Worm (Caenorhabditis elegans): ENCODE data around the gene lsd-1.

DNA sequence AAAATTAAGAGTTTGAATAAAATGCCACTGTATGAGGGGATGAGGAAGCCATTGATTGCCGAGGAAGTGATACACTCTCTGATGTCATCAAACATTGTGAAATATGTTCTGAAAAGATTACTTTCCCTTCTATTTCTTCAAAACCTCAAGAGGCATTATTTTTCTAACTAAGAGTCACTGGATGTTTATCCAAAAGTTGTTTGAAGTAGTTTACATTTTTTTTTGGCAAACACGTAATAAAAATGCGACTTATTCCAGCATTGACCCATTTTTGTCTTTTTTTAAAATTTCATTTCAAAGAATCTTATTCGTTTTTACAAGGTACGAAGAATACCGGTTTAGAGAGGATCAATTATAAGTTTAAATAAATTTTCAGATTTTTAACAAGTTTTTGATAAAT, 41.4 kb upstream of the lsd-1 start, which contains the start of gene Y62H9A.11:
- TF ChIP-seq snpc-4 (tag; optimal IDR thresholded peaks at IDR 0.05) (no peak), aly-2 (tag; optimal IDR thresholded peaks at IDR 0.05) (no peak), R02D3.7 (tag; optimal IDR thresholded peaks at IDR 0.05) (no peak), gmeb-1 (tag; optimal IDR thresholded peaks at IDR 0.05) (no peak), fos-1 (tag; optimal IDR thresholded peaks at IDR 0.05) (no peak), dmd-4 (tag; optimal IDR thresholded peaks at IDR 0.05) (no peak), unc-55 (GFP tag; optimal IDR thresholded peaks at IDR 0.05) (no peak), ama-1 (optimal IDR thresholded peaks at IDR 0.05) (no peak), ztf-4 (tag; optimal IDR thresholded peaks at IDR 0.05) (no peak), lsy-2 (tag; optimal IDR thresholded peaks at IDR 0.05) (no peak), unc-62 (GFP tag; optimal IDR thresholded peaks at IDR 0.05) (no peak)

All from whole organism, L2 larva.